Fruit fly (Drosophila melanogaster) whole organism, embryonic: ENCODE measurements around the gene CG46308.
A peak's percentile ranks its signal among the peaks of the same experiment; 100 is the strongest.

Experiments used
- Ada2b ChIP-seq: fragments of 200-800 bp; sonication (Bioruptor generic); IDR thresholded peaks from 2 replicates; pipeline ENCODE4 v1.3.6; 2022; ENCODE audit warnings: missing biosample characterization, missing genetic modification characterization
- Bteb2 ChIP-seq: fragments of 200-800 bp; sonication (Bioruptor generic); optimal IDR thresholded peaks from 2 replicates; lab custom pipeline; 2016; ENCODE audit warnings: missing biosample characterization, missing genetic modification characterization
- CG10321 ChIP-seq: fragments of 200-800 bp; sonication (Bioruptor generic); IDR thresholded peaks from 2 replicates; pipeline ENCODE4 v1.3.6; 2022; ENCODE audit warnings: missing biosample characterization, missing genetic modification characterization
- CG12155 ChIP-seq: fragments of 200-800 bp; sonication (Bioruptor generic); optimal IDR thresholded peaks from 3 replicates; lab custom pipeline; 2016; ENCODE audit warnings: missing biosample characterization, missing genetic modification characterization
- CG12236 ChIP-seq: fragments of 200-800 bp; sonication (Bioruptor generic); optimal IDR thresholded peaks from 2 replicates; lab custom pipeline; 2016; ENCODE audit warnings: missing biosample characterization, missing genetic modification characterization
- CG12744 ChIP-seq: fragments of 200-800 bp; sonication (Bioruptor generic); optimal IDR thresholded peaks from 2 replicates; lab custom pipeline; 2016; ENCODE audit warnings: missing biosample characterization, missing genetic modification characterization
- CG12769 ChIP-seq: fragments of 200-800 bp; sonication (Bioruptor generic); optimal IDR thresholded peaks from 2 replicates; lab custom pipeline; 2019; ENCODE audit warnings: missing biosample characterization, mild to moderate bottlenecking, missing genetic modification characterization, moderate library complexity
- CG13624 ChIP-seq: fragments of 200-800 bp; sonication (Bioruptor generic); optimal IDR thresholded peaks from 2 replicates; lab custom pipeline; 2016; ENCODE audit warnings: missing biosample characterization, missing genetic modification characterization
- CG14441 ChIP-seq: fragments of 200-800 bp; sonication (Bioruptor generic); IDR thresholded peaks from 2 replicates; pipeline ENCODE4 v1.3.6; 2022; ENCODE audit warnings: missing biosample characterization, missing genetic modification characterization
- CG14965 ChIP-seq: fragments of 200-800 bp; sonication (Bioruptor generic); optimal IDR thresholded peaks from 2 replicates; lab custom pipeline; 2016; ENCODE audit warnings: missing biosample characterization, missing genetic modification characterization, borderline replicate concordance
- CG15601 ChIP-seq: fragments of 200-800 bp; sonication (Bioruptor generic); optimal IDR thresholded peaks from 3 replicates; lab custom pipeline; 2019; ENCODE audit warnings: missing biosample characterization, mild to moderate bottlenecking, missing genetic modification characterization, moderate library complexity
- CG16863 ChIP-seq: fragments of 200-800 bp; sonication (Bioruptor generic); optimal IDR thresholded peaks from 3 replicates; lab custom pipeline; 2016; ENCODE audit warnings: missing biosample characterization, missing genetic modification characterization
- CG17829 ChIP-seq: fragments of 200-800 bp; optimal IDR thresholded peaks from 2 replicates; lab custom pipeline; 2019; ENCODE audit warnings: missing biosample characterization, mild to moderate bottlenecking, missing genetic modification characterization, moderate library complexity
- CG31441 ChIP-seq: fragments of 200-800 bp; sonication (Bioruptor generic); IDR thresholded peaks from 2 replicates; pipeline ENCODE4 v1.3.6; 2022; ENCODE audit warnings: missing biosample characterization, missing genetic modification characterization
- CG33557 ChIP-seq: fragments of 200-800 bp; sonication (Bioruptor generic); optimal IDR thresholded peaks from 2 replicates; lab custom pipeline; 2019; ENCODE audit warnings: missing biosample characterization, mild to moderate bottlenecking, missing genetic modification characterization, moderate library complexity
- CG5180 ChIP-seq: fragments of 200-800 bp; sonication (Bioruptor generic); optimal IDR thresholded peaks from 3 replicates; lab custom pipeline; 2017; ENCODE audit warnings: missing biosample characterization, missing genetic modification characterization, mild to moderate bottlenecking, moderate library complexity, missing genetic modification reagents
- CG6175 ChIP-seq: fragments of 200-800 bp; sonication (Bioruptor generic); IDR thresholded peaks from 3 replicates; pipeline ENCODE4 v1.3.6; 2022; ENCODE audit warnings: missing biosample characterization, missing genetic modification characterization
- CG8388 ChIP-seq: fragments of 200-800 bp; sonication (Bioruptor generic); optimal IDR thresholded peaks from 2 replicates; lab custom pipeline; 2019; ENCODE audit warnings: missing biosample characterization, mild to moderate bottlenecking, missing genetic modification characterization, moderate library complexity
- CG9797 ChIP-seq: fragments of 200-800 bp; sonication (Bioruptor generic); optimal IDR thresholded peaks from 3 replicates; lab custom pipeline; 2018; ENCODE audit warnings: missing biosample characterization, mild to moderate bottlenecking, missing genetic modification characterization
- CG9817 ChIP-seq: fragments of 200-800 bp; sonication (Bioruptor generic); optimal IDR thresholded peaks from 2 replicates; lab custom pipeline; 2018; ENCODE audit warnings: missing biosample characterization, mild to moderate bottlenecking, missing genetic modification characterization, moderate library complexity
- CoRest ChIP-seq: fragments of 200-800 bp; sonication (Bioruptor generic); optimal IDR thresholded peaks from 3 replicates; lab custom pipeline; 2018; ENCODE audit warnings: missing biosample characterization, mild to moderate bottlenecking, missing genetic modification characterization, moderate library complexity
- Dll ChIP-seq: fragments of 200-800 bp; sonication (Bioruptor generic); IDR thresholded peaks from 4 replicates; pipeline ENCODE4 v1.3.6; 2022; ENCODE audit warnings: missing biosample characterization, missing genetic modification characterization; ENCODE audit not compliant: partially characterized antibody
- Dref ChIP-seq: fragments of 200-800 bp; sonication (Bioruptor generic); IDR thresholded peaks from 2 replicates; pipeline ENCODE4 v1.3.6; 2022; ENCODE audit warnings: missing biosample characterization, missing genetic modification characterization
- E2f2 ChIP-seq: fragments of 200-800 bp; sonication (Bioruptor generic); IDR thresholded peaks from 2 replicates; pipeline ENCODE4 v1.3.6; 2022; ENCODE audit warnings: missing biosample characterization, missing genetic modification characterization
- Ets65A ChIP-seq: fragments of 200-800 bp; sonication (Bioruptor generic); peaks from one replicate; lab custom pipeline; 2016; ENCODE audit warnings: missing biosample characterization, missing genetic modification characterization
- Gug ChIP-seq: fragments of 200-800 bp; sonication (Bioruptor generic); IDR thresholded peaks from 4 replicates; pipeline ENCODE4 v1.3.6; 2022; ENCODE audit warnings: missing biosample characterization, missing genetic modification characterization
- Hand ChIP-seq: fragments of 200-800 bp; sonication (Bioruptor generic); optimal IDR thresholded peaks from 2 replicates; lab custom pipeline; 2017; ENCODE audit warnings: mild to moderate bottlenecking, missing biosample characterization, missing genetic modification reagents, missing genetic modification characterization
- Hmx ChIP-seq: fragments of 200-800 bp; sonication (Bioruptor generic); optimal IDR thresholded peaks from 2 replicates; lab custom pipeline; 2016; ENCODE audit warnings: missing biosample characterization, missing genetic modification characterization
- Kr ChIP-seq: fragments of 200-800 bp; sonication (Bioruptor generic); optimal IDR thresholded peaks from 2 replicates; lab custom pipeline; 2017; ENCODE audit warnings: missing biosample characterization, mild to moderate bottlenecking, missing genetic modification characterization
- Lpt ChIP-seq: fragments of >200 bp; optimal IDR thresholded peaks from 2 replicates; lab custom pipeline; 2018; ENCODE audit warnings: missing biosample characterization, missing genetic modification characterization
- MBD-R2 ChIP-seq: fragments of 200-800 bp; sonication (Bioruptor generic); IDR thresholded peaks from 2 replicates; pipeline ENCODE4 v1.3.6; 2022; ENCODE audit warnings: missing biosample characterization, missing genetic modification characterization
- MTF-1 ChIP-seq: fragments of 200-800 bp; sonication (Bioruptor generic); optimal IDR thresholded peaks from 2 replicates; lab custom pipeline; 2018; ENCODE audit warnings: missing biosample characterization, mild to moderate bottlenecking, missing genetic modification characterization, borderline replicate concordance
- Med ChIP-seq: fragments of 200-800 bp; sonication (Bioruptor generic); peaks from one replicate; lab custom pipeline; 2016; ENCODE audit warnings: missing biosample characterization, missing genetic modification characterization, mild to moderate bottlenecking, inconsistent platforms, moderate library complexity
- Rx ChIP-seq: fragments of 200-800 bp; sonication (Bioruptor generic); IDR thresholded peaks from 2 replicates; pipeline ENCODE4 v1.3.6; 2022; ENCODE audit warnings: missing biosample characterization, missing genetic modification characterization
- Scr ChIP-seq: fragments of 200-800 bp; sonication (Bioruptor generic); IDR thresholded peaks from 2 replicates; pipeline ENCODE4 v1.3.6; 2022; ENCODE audit warnings: missing biosample characterization, missing genetic modification characterization; ENCODE audit not compliant: partially characterized antibody
- ac ChIP-seq: fragments of 200-800 bp; sonication (Bioruptor generic); optimal IDR thresholded peaks from 3 replicates; lab custom pipeline; 2017; ENCODE audit warnings: missing biosample characterization, mild to moderate bottlenecking, missing genetic modification characterization
- cg ChIP-seq: fragments of 200-800 bp; sonication (Bioruptor generic); optimal IDR thresholded peaks from 3 replicates; lab custom pipeline; 2019; ENCODE audit warnings: missing biosample characterization, mild to moderate bottlenecking, missing genetic modification characterization, moderate library complexity
- da ChIP-seq: fragments of 200-800 bp; sonication (Bioruptor generic); optimal IDR thresholded peaks from 2 replicates; lab custom pipeline; 2016; ENCODE audit warnings: missing biosample characterization, missing genetic modification characterization
- fd64A ChIP-seq: fragments of 200-800 bp; sonication (Bioruptor generic); optimal IDR thresholded peaks from 3 replicates; lab custom pipeline; 2018; ENCODE audit warnings: missing biosample characterization, mild to moderate bottlenecking, missing genetic modification characterization
- fd96Cb ChIP-seq: fragments of 200-800 bp; sonication (Bioruptor generic); optimal IDR thresholded peaks from 2 replicates; lab custom pipeline; 2018; ENCODE audit warnings: missing biosample characterization, mild to moderate bottlenecking, missing genetic modification characterization, moderate library complexity
- ind ChIP-seq: fragments of 200-800 bp; sonication (Bioruptor generic); optimal IDR thresholded peaks from 3 replicates; lab custom pipeline; 2016; ENCODE audit warnings: missing biosample characterization, missing genetic modification characterization
- odd ChIP-seq: fragments of 200-800 bp; sonication (Bioruptor generic); optimal IDR thresholded peaks from 2 replicates; lab custom pipeline; 2017; ENCODE audit warnings: missing biosample characterization, mild to moderate bottlenecking, missing genetic modification characterization
- pros ChIP-seq: fragments of 200-800 bp; sonication (Bioruptor generic); optimal IDR thresholded peaks from 3 replicates; lab custom pipeline; 2019; ENCODE audit warnings: missing biosample characterization, mild to moderate bottlenecking, missing genetic modification characterization, moderate library complexity
- ranshi ChIP-seq: fragments of 200-800 bp; sonication (Bioruptor generic); IDR thresholded peaks from 2 replicates; pipeline ENCODE4 v1.3.6; 2022; ENCODE audit warnings: missing biosample characterization, missing genetic modification characterization
- schlank ChIP-seq: fragments of 200-800 bp; sonication (Bioruptor generic); optimal IDR thresholded peaks from 2 replicates; lab custom pipeline; 2018; ENCODE audit warnings: missing biosample characterization, mild to moderate bottlenecking, missing genetic modification characterization
- sens-2 ChIP-seq: fragments of 200-800 bp; sonication (Bioruptor generic); IDR thresholded peaks from 2 replicates; pipeline ENCODE4 v1.3.6; 2022; ENCODE audit warnings: missing biosample characterization, missing genetic modification characterization
- shn ChIP-seq: fragments of 200-800 bp; sonication (Bioruptor generic); optimal IDR thresholded peaks from 3 replicates; lab custom pipeline; 2016; ENCODE audit warnings: missing biosample characterization, missing genetic modification characterization
- slou ChIP-seq: fragments of 200-800 bp; sonication (Bioruptor generic); optimal IDR thresholded peaks from 3 replicates; lab custom pipeline; 2016; ENCODE audit warnings: missing biosample characterization, missing genetic modification characterization
- tgo ChIP-seq: fragments of 200-800 bp; sonication (Bioruptor generic); IDR thresholded peaks from 3 replicates; pipeline ENCODE4 v1.3.6; 2022; ENCODE audit warnings: missing biosample characterization, missing genetic modification characterization

Gene CG46308

dm6 chr2L:13512182-13513032 is 50.8 kb downstream of the CG46308 start (continued):
- no peak for TF ChIP-seq CG9797
- peak; percentile 39; the same call in 1 of the 2 replicates for TF ChIP-seq CG31441 (GFP tag; lab: Robert Waterston, UW)
- TF ChIP-seq Lpt (GFP tag; lab: Kevin White, UChicago), result no peak
- TF ChIP-seq ac (GFP tag; lab: Kevin White, UChicago), result no peak
- no peak for TF ChIP-seq Ets65A (GFP tag; lab: Kevin White, UChicago)
- TF ChIP-seq CG6175, result peak; percentile 56; the same call in 2 of the 3 replicates
- TF ChIP-seq Scr (GFP tag; lab: Robert Waterston, UW), result no peak
- TF ChIP-seq slou (GFP tag; lab: Kevin White, UChicago), result no peak
- peak; percentile 44 for TF ChIP-seq CG13624 (GFP tag; lab: Kevin White, UChicago)
- TF ChIP-seq MTF-1 (GFP tag; lab: Kevin White, UChicago), result peak; percentile 3
- no peak for TF ChIP-seq Dref (GFP tag; lab: Robert Waterston, UW)
- TF ChIP-seq Gug (GFP tag; lab: Robert Waterston, UW), result peak; percentile 16; the same call in 2 of the 4 replicates
- TF ChIP-seq CG14965 (GFP tag; lab: Kevin White, UChicago), result no peak
- TF ChIP-seq Dll, result no peak
- no peak for TF ChIP-seq CG12236
- TF ChIP-seq sens-2, result no peak
- TF ChIP-seq schlank (tag; lab: Kevin White, UChicago), result no peak
- TF ChIP-seq CG15601 (tag; lab: Kevin White, UChicago), result no peak
- TF ChIP-seq CG5180 (GFP tag; lab: Kevin White, UChicago), result no peak
- peak; percentile 38; the same call in 1 of the 2 replicates for TF ChIP-seq ranshi
- no peak; the same call in 1 of the 2 replicates for TF ChIP-seq MBD-R2 (GFP tag; lab: Robert Waterston, UW)
- TF ChIP-seq Hand (GFP tag; lab: Kevin White, UChicago), result no peak
- TF ChIP-seq odd (GFP tag; lab: Kevin White, UChicago), result no peak
- TF ChIP-seq Ada2b (GFP tag; lab: Robert Waterston, UW), result peak; percentile 44
- TF ChIP-seq Hmx (GFP tag; lab: Kevin White, UChicago), result no peak
- TF ChIP-seq shn (GFP tag; lab: Kevin White, UChicago), result no peak
- no peak for TF ChIP-seq cg
- no peak for TF ChIP-seq pros (GFP tag; lab: Kevin White, UChicago)
- peak; percentile 60 for TF ChIP-seq CG12769 (tag; lab: Kevin White, UChicago)
- peak; percentile 32 for TF ChIP-seq fd96Cb (tag; lab: Kevin White, UChicago)
- peak; percentile 72 for TF ChIP-seq CG14441 (GFP tag; lab: Robert Waterston, UW)
- no peak for TF ChIP-seq E2f2
- no peak for TF ChIP-seq CG12744 (GFP tag; lab: Kevin White, UChicago)
- peak; percentile 34 for TF ChIP-seq CG9817 (tag; lab: Kevin White, UChicago)
- TF ChIP-seq CG16863 (GFP tag; lab: Kevin White, UChicago), result peak; percentile 16
- TF ChIP-seq tgo (GFP tag; lab: Robert Waterston, UW), result peak; percentile 55; the same call in 2 of the 3 replicates
- TF ChIP-seq fd64A (GFP tag; lab: Kevin White, UChicago), result no peak
- TF ChIP-seq CG10321 (GFP tag; lab: Robert Waterston, UW), result no peak
- TF ChIP-seq CoRest (tag; lab: Kevin White, UChicago), result peak; percentile 43
- no peak for TF ChIP-seq CG8388
- TF ChIP-seq da (GFP tag; lab: Kevin White, UChicago), result peak; percentile 40
- TF ChIP-seq CG33557 (GFP tag; lab: Kevin White, UChicago), result no peak
- peak; percentile 84 for TF ChIP-seq Med (GFP tag; lab: Kevin White, UChicago)
- no peak for TF ChIP-seq CG17829
- TF ChIP-seq Kr (GFP tag; lab: Kevin White, UChicago), result no peak
- TF ChIP-seq ind (GFP tag; lab: Kevin White, UChicago), result peak; percentile 36
- no peak for TF ChIP-seq Rx (GFP tag; lab: Robert Waterston, UW)
- TF ChIP-seq Bteb2 (GFP tag; lab: Kevin White, UChicago), result peak; percentile 26
- peak; percentile 2 for TF ChIP-seq CG12155 (GFP tag; lab: Kevin White, UChicago)
